Fruit fly (Drosophila melanogaster) whole organism, embryonic: ENCODE measurements around the gene mfr.

Experiments
- BEAF-32 ChIP-seq: fragments of 200-800 bp; sonication (Bioruptor generic); optimal IDR thresholded peaks from 3 replicates; lab custom pipeline; 2017; ENCODE audit warnings: missing biosample characterization, missing genetic modification characterization, mild to moderate bottlenecking, moderate library complexity, missing genetic modification reagents
- CG10147 ChIP-seq: fragments of 200-800 bp; sonication (Bioruptor generic); optimal IDR thresholded peaks from 2 replicates; lab custom pipeline; 2019; ENCODE audit warnings: missing biosample characterization, mild to moderate bottlenecking, missing genetic modification characterization, moderate library complexity
- CG11723 ChIP-seq: fragments of 200-800 bp; sonication (Bioruptor generic); optimal IDR thresholded peaks from 2 replicates; lab custom pipeline; 2017; ENCODE audit warnings: missing biosample characterization, mild to moderate bottlenecking, missing genetic modification characterization
- CG12071 ChIP-seq: fragments of 200-800 bp; sonication (Bioruptor generic); optimal IDR thresholded peaks from 3 replicates; lab custom pipeline; 2018; ENCODE audit warnings: missing biosample characterization, mild to moderate bottlenecking, missing genetic modification characterization
- CG12155 ChIP-seq: fragments of 200-800 bp; sonication (Bioruptor generic); optimal IDR thresholded peaks from 3 replicates; lab custom pipeline; 2016; ENCODE audit warnings: missing biosample characterization, missing genetic modification characterization
- CG12299 ChIP-seq: fragments of 200-800 bp; sonication (Bioruptor generic); optimal IDR thresholded peaks from 2 replicates; lab custom pipeline; 2018; ENCODE audit warnings: missing biosample characterization, mild to moderate bottlenecking, missing genetic modification characterization
- CG13123 ChIP-seq: fragments of 200-800 bp; sonication (Bioruptor generic); optimal IDR thresholded peaks from 2 replicates; lab custom pipeline; 2016; ENCODE audit warnings: missing biosample characterization, missing genetic modification characterization
- CG13775 ChIP-seq: fragments of 200-800 bp; sonication (Bioruptor generic); optimal IDR thresholded peaks from 3 replicates; lab custom pipeline; 2017; ENCODE audit warnings: missing biosample characterization, mild to moderate bottlenecking, missing genetic modification characterization
- CG15269 ChIP-seq: fragments of 200-800 bp; sonication (Bioruptor generic); optimal IDR thresholded peaks from 2 replicates; lab custom pipeline; 2018; ENCODE audit warnings: missing biosample characterization, mild to moderate bottlenecking, missing genetic modification characterization, moderate library complexity
- CG1602 ChIP-seq: fragments of 200-800 bp; sonication (Bioruptor generic); optimal IDR thresholded peaks from 3 replicates; lab custom pipeline; 2016; ENCODE audit warnings: missing biosample characterization, missing genetic modification characterization
- CG17359 ChIP-seq: fragments of 200-800 bp; sonication (Bioruptor generic); optimal IDR thresholded peaks from 3 replicates; lab custom pipeline; 2018; ENCODE audit warnings: missing biosample characterization, mild to moderate bottlenecking, missing genetic modification characterization, moderate library complexity
- CG17829 ChIP-seq: fragments of 200-800 bp; optimal IDR thresholded peaks from 2 replicates; lab custom pipeline; 2019; ENCODE audit warnings: missing biosample characterization, mild to moderate bottlenecking, missing genetic modification characterization, moderate library complexity
- CG18011 ChIP-seq: fragments of 200-800 bp; sonication (Bioruptor generic); optimal IDR thresholded peaks from 2 replicates; lab custom pipeline; 2017; ENCODE audit warnings: missing biosample characterization, missing genetic modification characterization, mild to moderate bottlenecking, moderate library complexity, missing genotype
- CG30020 ChIP-seq: fragments of 200-800 bp; optimal IDR thresholded peaks from 2 replicates; lab custom pipeline; 2019; ENCODE audit warnings: missing biosample characterization, mild to moderate bottlenecking, missing genetic modification characterization, moderate library complexity
- CG31224 ChIP-seq: fragments of 200-800 bp; sonication (Bioruptor generic); IDR thresholded peaks from 2 replicates; pipeline ENCODE4 v1.3.6; 2022; ENCODE audit warnings: missing biosample characterization, missing genetic modification characterization
- CG31365 ChIP-seq: fragments of 200-800 bp; sonication (Bioruptor generic); optimal IDR thresholded peaks from 2 replicates; lab custom pipeline; 2018; ENCODE audit warnings: missing biosample characterization, mild to moderate bottlenecking, missing genetic modification characterization
- CG4617 ChIP-seq: fragments of 200-800 bp; sonication (Bioruptor generic); optimal IDR thresholded peaks from 3 replicates; lab custom pipeline; 2016; ENCODE audit warnings: missing biosample characterization, missing genetic modification characterization, borderline replicate concordance
- CG5953 ChIP-seq: fragments of 200-800 bp; sonication (Bioruptor generic); IDR thresholded peaks from 2 replicates; pipeline ENCODE4 v1.3.6; 2022; ENCODE audit warnings: missing biosample characterization, missing genetic modification characterization
- CG8359 ChIP-seq: fragments of 200-800 bp; sonication (Bioruptor generic); optimal IDR thresholded peaks from 2 replicates; lab custom pipeline; 2017; ENCODE audit warnings: missing biosample characterization, mild to moderate bottlenecking, missing genetic modification characterization, borderline replicate concordance
- CG9609 ChIP-seq: fragments of 200-800 bp; sonication (Bioruptor generic); optimal IDR thresholded peaks from 3 replicates; lab custom pipeline; 2016; ENCODE audit warnings: missing biosample characterization, missing genetic modification characterization
- CG9797 ChIP-seq: fragments of 200-800 bp; sonication (Bioruptor generic); optimal IDR thresholded peaks from 3 replicates; lab custom pipeline; 2018; ENCODE audit warnings: missing biosample characterization, mild to moderate bottlenecking, missing genetic modification characterization
- D19A ChIP-seq: fragments of 200-800 bp; optimal IDR thresholded peaks from 3 replicates; lab custom pipeline; 2019; ENCODE audit warnings: missing biosample characterization, mild to moderate bottlenecking, missing genetic modification characterization, moderate library complexity
- Deaf1 ChIP-seq: fragments of 200-800 bp; optimal IDR thresholded peaks from 3 replicates; lab custom pipeline; 2019; ENCODE audit warnings: missing biosample characterization, mild to moderate bottlenecking, missing genetic modification characterization, moderate library complexity
- Dfd ChIP-seq, 2 experiments: fragments of >200 bp; optimal IDR thresholded peaks; 2 replicates each; lab custom pipeline; 2017; ENCODE audit warnings: missing biosample characterization in 2 of 2, missing genetic modification characterization in 2 of 2
- E2f1 ChIP-seq: fragments of 200-800 bp; sonication (Bioruptor generic); IDR thresholded peaks from 2 replicates; pipeline ENCODE4 v1.3.6; 2022; ENCODE audit warnings: missing biosample characterization, missing genetic modification characterization
- Elba2 ChIP-seq: fragments of 200-800 bp; sonication (Bioruptor generic); optimal IDR thresholded peaks from 3 replicates; lab custom pipeline; 2016; ENCODE audit warnings: missing biosample characterization, missing genetic modification characterization
- Gsc ChIP-seq: fragments of 200-800 bp; sonication (Bioruptor generic); IDR thresholded peaks from 2 replicates; pipeline ENCODE4 v1.3.6; 2022; ENCODE audit warnings: missing biosample characterization, missing genetic modification characterization
- Hr3 ChIP-seq: fragments of 200-800 bp; sonication (Bioruptor generic); optimal IDR thresholded peaks from 3 replicates; lab custom pipeline; 2016; ENCODE audit warnings: missing biosample characterization, missing genetic modification characterization
- Lpt ChIP-seq: fragments of >200 bp; optimal IDR thresholded peaks from 2 replicates; lab custom pipeline; 2018; ENCODE audit warnings: missing biosample characterization, missing genetic modification characterization
- Myb ChIP-seq: fragments of 200-800 bp; sonication (Bioruptor generic); optimal IDR thresholded peaks from 2 replicates; lab custom pipeline; 2016; ENCODE audit warnings: missing biosample characterization, missing genetic modification characterization
- NFAT ChIP-seq: fragments of 200-800 bp; sonication (Bioruptor generic); IDR thresholded peaks from 2 replicates; pipeline ENCODE4 v1.3.6; 2022; ENCODE audit warnings: missing biosample characterization, missing genetic modification characterization
- Neu2 ChIP-seq: fragments of 200-800 bp; sonication (Bioruptor generic); optimal IDR thresholded peaks from 3 replicates; lab custom pipeline; 2016; ENCODE audit warnings: missing biosample characterization, missing genetic modification characterization, borderline replicate concordance
- Nf-YB ChIP-seq: fragments of 200-800 bp; sonication (Bioruptor generic); optimal IDR thresholded peaks from 3 replicates; lab custom pipeline; 2019; ENCODE audit warnings: missing biosample characterization, mild to moderate bottlenecking, missing genetic modification characterization, moderate library complexity
- Opbp ChIP-seq: fragments of 200-800 bp; sonication (Bioruptor generic); IDR thresholded peaks from 3 replicates; pipeline ENCODE4 v1.3.6; 2022; ENCODE audit warnings: missing biosample characterization, missing genetic modification characterization; ENCODE audit not compliant: partially characterized antibody
- Trl ChIP-seq, 3 experiments: fragments of >200 bp in 2 of 3; fragments of 200-800 bp in 1 of 3; sonication (Bioruptor generic) in 1 of 3; optimal IDR thresholded peaks; 2 replicates in 1 of 3; 3 replicates in 2 of 3; lab custom pipeline; 2016 to 2017; ENCODE audit warnings: missing biosample characterization in 1 of 3, missing genetic modification characterization in 1 of 3
- caup ChIP-seq: fragments of 200-800 bp; sonication (Bioruptor generic); optimal IDR thresholded peaks from 3 replicates; lab custom pipeline; 2017; ENCODE audit warnings: missing biosample characterization, mild to moderate bottlenecking, missing genetic modification characterization, moderate library complexity; ENCODE audit not compliant: severe bottlenecking
- dan ChIP-seq: fragments of 200-800 bp; sonication (Bioruptor generic); IDR thresholded peaks from 2 replicates; pipeline ENCODE4 v1.3.6; 2022; ENCODE audit warnings: missing biosample characterization, missing genetic modification characterization
- dm ChIP-seq: fragments of 200-800 bp; sonication (Bioruptor generic); optimal IDR thresholded peaks from 3 replicates; lab custom pipeline; 2016; ENCODE audit warnings: missing biosample characterization, missing genetic modification characterization
- gcm ChIP-seq: fragments of 200-800 bp; sonication (Bioruptor generic); optimal IDR thresholded peaks from 2 replicates; lab custom pipeline; 2019; ENCODE audit warnings: missing biosample characterization, mild to moderate bottlenecking, missing genetic modification characterization, moderate library complexity
- gro ChIP-seq: fragments of 200-800 bp; sonication (Bioruptor generic); optimal IDR thresholded peaks from 2 replicates; lab custom pipeline; 2016; ENCODE audit warnings: missing biosample characterization, missing genetic modification characterization
- ham ChIP-seq: fragments of 200-800 bp; sonication (Bioruptor generic); IDR thresholded peaks from 2 replicates; pipeline ENCODE4 v1.3.6; 2022; ENCODE audit warnings: missing biosample characterization, missing genetic modification characterization
- otp ChIP-seq: fragments of 200-800 bp; sonication (Bioruptor generic); IDR thresholded peaks from 3 replicates; pipeline ENCODE4, ENCODE4 v1.3.6; 2022; ENCODE audit warnings: missing biosample characterization, missing genetic modification characterization
- pzg ChIP-seq: fragments of 200-800 bp; sonication (Bioruptor generic); optimal IDR thresholded peaks from 3 replicates; lab custom pipeline; 2018; ENCODE audit warnings: missing biosample characterization, mild to moderate bottlenecking, missing genetic modification characterization, moderate library complexity
- salm ChIP-seq: fragments of 200-800 bp; sonication (Bioruptor generic); optimal IDR thresholded peaks from 2 replicates; lab custom pipeline; 2018; ENCODE audit warnings: missing biosample characterization, mild to moderate bottlenecking, missing genetic modification characterization
- schlank ChIP-seq: fragments of 200-800 bp; sonication (Bioruptor generic); optimal IDR thresholded peaks from 2 replicates; lab custom pipeline; 2018; ENCODE audit warnings: missing biosample characterization, mild to moderate bottlenecking, missing genetic modification characterization
- shn ChIP-seq: fragments of 200-800 bp; sonication (Bioruptor generic); optimal IDR thresholded peaks from 3 replicates; lab custom pipeline; 2016; ENCODE audit warnings: missing biosample characterization, missing genetic modification characterization
- sima ChIP-seq: fragments of 200-800 bp; sonication (Bioruptor generic); optimal IDR thresholded peaks from 2 replicates; lab custom pipeline; 2016; ENCODE audit warnings: missing biosample characterization, missing genetic modification characterization
- sr ChIP-seq: fragments of 200-800 bp; sonication (Bioruptor generic); IDR thresholded peaks from 3 replicates; pipeline ENCODE4 v1.3.6; 2022; ENCODE audit warnings: missing biosample characterization, missing genetic modification characterization
- unpg ChIP-seq: fragments of 200-800 bp; sonication (Bioruptor generic); optimal IDR thresholded peaks from 3 replicates; lab custom pipeline; 2018; ENCODE audit warnings: missing biosample characterization, mild to moderate bottlenecking, missing genetic modification characterization, moderate library complexity
- z ChIP-seq: fragments of 200-800 bp; sonication (Bioruptor generic); IDR thresholded peaks from 3 replicates; pipeline ENCODE4 v1.3.6; 2022; ENCODE audit warnings: missing biosample characterization, missing genetic modification characterization
- zfh2 ChIP-seq: fragments of 200-800 bp; sonication (Bioruptor generic); optimal IDR thresholded peaks from 2 replicates; lab custom pipeline; 2016; ENCODE audit warnings: missing biosample characterization, missing genetic modification characterization

The mfr gene

DNA sequence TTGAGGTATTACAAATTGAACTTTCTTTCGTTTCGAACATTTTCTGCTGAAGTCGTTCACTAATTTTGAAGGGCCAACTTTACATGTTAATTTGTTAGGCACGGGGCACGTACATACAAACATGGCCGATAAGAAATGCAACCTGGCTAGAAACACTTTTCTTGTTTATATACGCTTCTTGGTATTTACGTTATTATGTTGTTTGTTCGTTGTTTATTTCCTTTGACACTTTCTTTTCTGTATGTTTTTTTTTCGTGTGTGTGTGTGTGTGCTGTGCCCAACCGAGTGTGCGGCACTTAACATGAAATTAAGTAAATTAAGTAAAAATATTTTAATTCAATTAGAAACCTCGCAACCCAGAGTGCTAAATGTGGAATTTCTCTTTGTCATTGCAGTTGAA is 13.2 kb upstream of the mfr start (continued):
- TF ChIP-seq CG31224 (GFP tag; lab: Robert Waterston, UW) (no peak), CG31365 (tag; lab: Kevin White, UChicago) (peak; percentile 5), CG4617 (GFP tag; lab: Kevin White, UChicago) (no peak), CG13123 (GFP tag; lab: Kevin White, UChicago) (no peak), shn (GFP tag; lab: Kevin White, UChicago) (no peak), Dfd (GFP tag; optimal IDR thresholded peaks at IDR 0.05; lab: Kevin White, UChicago) (no peak), caup (GFP tag; lab: Kevin White, UChicago) (no peak), CG9797 (no peak), BEAF-32 (GFP tag; lab: Kevin White, UChicago) (no peak), sr (GFP tag; lab: Robert Waterston, UW) (no peak), pzg (no peak), CG11723 (GFP tag; lab: Kevin White, UChicago) (peak; percentile 2), CG12299 (peak; percentile 18), CG17829 (no peak), CG9609 (GFP tag; lab: Kevin White, UChicago) (no peak), z (GFP tag; lab: Robert Waterston, UW) (0 out of 3 replicates have a peak, but pooled peaks have one; percentile 14), gro (no peak), CG17359 (peak; percentile 75), Opbp (GFP tag; lab: Robert Waterston, UW) (no peak), CG5953 (0 out of 2 replicates have a peak, but pooled peaks have one; percentile 25), CG12071 (GFP tag; lab: Kevin White, UChicago) (no peak), ham (no peak), Hr3 (GFP tag; lab: Kevin White, UChicago) (no peak), Gsc (GFP tag; lab: Robert Waterston, UW) (no peak), CG18011 (GFP tag; lab: Kevin White, UChicago) (no peak), unpg (peak; percentile 36), D19A (tag; lab: Kevin White, UChicago) (no peak), Deaf1 (tag; lab: Kevin White, UChicago) (no peak), CG10147 (GFP tag; lab: Kevin White, UChicago) (no peak), CG12155 (GFP tag; lab: Kevin White, UChicago) (no peak), NFAT (GFP tag; lab: Robert Waterston, UW) (no peak), Myb (no peak), CG1602 (no peak), CG30020 (no peak), sima (GFP tag; lab: Kevin White, UChicago) (no peak), Trl (optimal IDR thresholded peaks at IDR 0.05; lab: Kevin White, UChicago) (no peak), Trl (GFP tag; optimal IDR thresholded peaks at IDR 0.05; lab: Kevin White, UChicago) (peak; percentile 1), Neu2 (GFP tag; lab: Kevin White, UChicago) (no peak), otp (peak; percentile 82), CG15269 (tag; lab: Kevin White, UChicago) (no peak), gcm (GFP tag; lab: Kevin White, UChicago) (no peak), E2f1 (no peak), Nf-YB (GFP tag; lab: Kevin White, UChicago) (peak; percentile 2), CG13775 (no peak), salm (tag; lab: Kevin White, UChicago) (no peak), dm (GFP tag; lab: Kevin White, UChicago) (no peak), CG8359 (GFP tag; lab: Kevin White, UChicago) (no peak), zfh2 (GFP tag; lab: Kevin White, UChicago) (no peak), schlank (tag; lab: Kevin White, UChicago) (no peak), Lpt (GFP tag; lab: Kevin White, UChicago) (no peak), Elba2 (GFP tag; lab: Kevin White, UChicago) (no peak), dan (GFP tag; lab: Robert Waterston, UW) (no peak)
